Fruit fly (Drosophila melanogaster): ENCODE measurements around the gene CG32213.

DNA sequence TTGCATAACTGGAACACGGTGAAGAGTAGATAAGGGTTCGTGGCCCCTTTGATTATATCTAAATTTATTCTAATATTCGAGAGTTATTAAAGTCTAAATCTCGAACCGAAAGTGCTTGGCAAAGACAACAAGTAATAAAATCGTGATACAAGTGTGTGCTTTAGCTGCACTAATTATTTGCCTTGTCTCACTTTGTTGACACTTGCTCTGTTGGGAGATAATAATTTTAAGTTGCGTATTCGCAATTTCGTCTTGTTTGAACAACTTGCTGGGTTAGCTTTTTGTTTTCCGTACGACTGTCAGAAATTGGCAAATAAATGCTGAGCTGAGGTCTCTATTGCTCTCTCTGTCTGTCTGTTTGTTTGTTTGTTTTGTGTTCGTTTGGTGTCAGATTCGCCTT, 29.1 kb downstream of the CG32213 start:
- TF ChIP-seq EcR (GFP tag; optimal IDR thresholded peaks at IDR 0.05) (no peak), Dll (optimal IDR thresholded peaks at IDR 0.05) (no peak)

All from whole organism.